Worm (Caenorhabditis elegans) whole organism, young adult: ENCODE measurements around the gene sra-9.

Source experiments
- B0019.2 ChIP-seq: fragments of 200-800 bp; sonication (Bioruptor generic); conservative IDR thresholded peaks from 2 replicates; pipeline ENCODE4 v1.3.6; 2022; ENCODE audit warnings: missing genetic modification reagents, missing genetic modification characterization, missing compliant biosample characterization
- F10E7.11 ChIP-seq: sonication (generic microtip); optimal IDR thresholded peaks from 2 replicates; lab custom pipeline; 2017; ENCODE audit warnings: mild to moderate bottlenecking, missing genetic modification characterization, moderate library complexity, missing compliant biosample characterization
- F37B4.10 ChIP-seq: fragments of 200-800 bp; sonication (Bioruptor generic); IDR thresholded peaks from 2 replicates; pipeline ENCODE4 v1.3.6; 2022; ENCODE audit warnings: missing genetic modification characterization, missing compliant biosample characterization
- F39B2.1 ChIP-seq: fragments of 200-800 bp; sonication (Bioruptor generic); IDR thresholded peaks from 2 replicates; pipeline ENCODE4 v1.3.6; 2022; ENCODE audit warnings: missing genetic modification reagents, missing genetic modification characterization, missing compliant biosample characterization
- K12H6.12 ChIP-seq: fragments of 200-800 bp; sonication (Bioruptor generic); optimal IDR thresholded peaks from 2 replicates; lab custom pipeline; 2018; ENCODE audit warnings: mild to moderate bottlenecking, missing genetic modification characterization, missing compliant biosample characterization
- T07F8.4 ChIP-seq: sonication (generic microtip); optimal IDR thresholded peaks from 2 replicates; lab custom pipeline; 2016; ENCODE audit warnings: mild to moderate bottlenecking, missing genetic modification characterization, moderate library complexity, missing compliant biosample characterization
- T26A5.8 ChIP-seq: sonication (generic microtip); optimal IDR thresholded peaks from 2 replicates; lab custom pipeline; 2016; ENCODE audit warnings: missing genetic modification characterization, missing compliant biosample characterization
- Y53G8AR.9 ChIP-seq: fragments of 200-800 bp; sonication (Bioruptor generic); conservative IDR thresholded peaks from 2 replicates; pipeline ENCODE4 v1.3.6; 2022; ENCODE audit warnings: missing genetic modification reagents, missing genetic modification characterization, missing compliant biosample characterization
- Y56A3A.18 ChIP-seq: fragments of 200-800 bp; sonication (Bioruptor generic); IDR thresholded peaks from 2 replicates; pipeline ENCODE4 v1.3.6; 2022; ENCODE audit warnings: missing genetic modification reagents, missing genetic modification characterization, missing compliant biosample characterization
- ZK185.1 ChIP-seq: sonication (generic microtip); optimal IDR thresholded peaks from 2 replicates; lab custom pipeline; 2016; ENCODE audit warnings: mild to moderate bottlenecking, missing genetic modification characterization, missing compliant biosample characterization; ENCODE audit not compliant: poor library complexity, severe bottlenecking
- akir-1 ChIP-seq: fragments of 200-800 bp; sonication (Bioruptor generic); optimal IDR thresholded peaks from 2 replicates; lab custom pipeline; 2018; ENCODE audit warnings: mild to moderate bottlenecking, missing genetic modification characterization, moderate library complexity, missing compliant biosample characterization
- ama-1 ChIP-seq, 3 experiments: fragments of 150-350 bp in 1 of 3; sonication (generic microtip) in 2 of 3; optimal IDR thresholded peaks; 2 replicates each; lab custom pipeline; 2014 to 2018; ENCODE audit warnings: missing biosample characterization in 2 of 3, missing genetic modification characterization in 2 of 3, missing genetic modification reagents in 2 of 3
- aptf-3 ChIP-seq: fragments of 200-800 bp; sonication (Bioruptor generic); IDR thresholded peaks from 2 replicates; pipeline ENCODE4 v1.3.6; 2022; ENCODE audit warnings: missing genetic modification characterization, missing compliant biosample characterization
- athp-1 ChIP-seq: sonication (generic microtip); optimal IDR thresholded peaks from 2 replicates; lab custom pipeline; 2017; ENCODE audit warnings: mild to moderate bottlenecking, missing genetic modification characterization, missing compliant biosample characterization
- attf-3 ChIP-seq: fragments of 200-800 bp; sonication (Bioruptor generic); conservative IDR thresholded peaks from 2 replicates; pipeline ENCODE4 v1.3.6; 2022; ENCODE audit warnings: missing genetic modification reagents, missing genetic modification characterization, missing compliant biosample characterization
- attf-6 ChIP-seq: fragments of 200-800 bp; sonication (Bioruptor generic); IDR thresholded peaks from 2 replicates; pipeline ENCODE4 v1.3.6; 2022; ENCODE audit warnings: missing genetic modification reagents, missing genetic modification characterization, missing compliant biosample characterization
- bed-2 ChIP-seq: fragments of 200-800 bp; sonication (Bioruptor generic); IDR thresholded peaks from 2 replicates; pipeline ENCODE4 v1.3.6; 2022; ENCODE audit warnings: missing genetic modification reagents, missing genetic modification characterization, missing compliant biosample characterization
- ceh-27 ChIP-seq: fragments of 200-800 bp; sonication (Bioruptor generic); optimal IDR thresholded peaks from 2 replicates; lab custom pipeline; 2018; ENCODE audit warnings: mild to moderate bottlenecking, missing genetic modification characterization, moderate library complexity, missing compliant biosample characterization
- ceh-40 ChIP-seq: fragments of 200-800 bp; sonication (Bioruptor generic); IDR thresholded peaks from 2 replicates; pipeline ENCODE4 v1.3.6; 2022; ENCODE audit warnings: missing genetic modification characterization, missing compliant biosample characterization
- ceh-79 ChIP-seq: sonication (generic microtip); optimal IDR thresholded peaks from 2 replicates; lab custom pipeline; 2017; ENCODE audit warnings: mild to moderate bottlenecking, missing genetic modification characterization, missing compliant biosample characterization
- ceh-91 ChIP-seq: fragments of 200-800 bp; sonication (Bioruptor generic); IDR thresholded peaks from 2 replicates; pipeline ENCODE4 v1.3.6; 2022; ENCODE audit warnings: missing genetic modification reagents, missing genetic modification characterization, missing compliant biosample characterization
- egl-44 ChIP-seq: fragments of 200-800 bp; sonication (Bioruptor generic); IDR thresholded peaks from 2 replicates; pipeline ENCODE4 v1.3.6; 2022; ENCODE audit warnings: missing genetic modification reagents, missing genetic modification characterization, missing compliant biosample characterization
- egrh-3 ChIP-seq: fragments of 200-800 bp; sonication (Bioruptor generic); IDR thresholded peaks from 2 replicates; pipeline ENCODE4 v1.3.6; 2022; ENCODE audit warnings: missing genetic modification reagents, missing genetic modification characterization, missing compliant biosample characterization
- gei-17 ChIP-seq: fragments of 200-800 bp; sonication (Bioruptor generic); optimal IDR thresholded peaks from 2 replicates; lab custom pipeline; 2018; ENCODE audit warnings: mild to moderate bottlenecking, missing genetic modification characterization, missing compliant biosample characterization
- hlh-26 ChIP-seq: fragments of 200-800 bp; sonication (Bioruptor generic); conservative IDR thresholded peaks from 2 replicates; pipeline ENCODE4 v1.3.6; 2022; ENCODE audit warnings: missing genetic modification reagents, missing genetic modification characterization, missing compliant biosample characterization
- hmg-20 ChIP-seq: fragments of 200-800 bp; sonication (Bioruptor generic); IDR thresholded peaks from 2 replicates; pipeline ENCODE4 v1.3.6; 2022; ENCODE audit warnings: missing genetic modification reagents, missing genetic modification characterization, missing compliant biosample characterization
- hsf-1 ChIP-seq: fragments of 200-800 bp; sonication (Bioruptor generic); IDR thresholded peaks from 2 replicates; pipeline ENCODE4 v1.3.6; 2022; ENCODE audit warnings: missing genetic modification reagents, missing genetic modification characterization, missing compliant biosample characterization
- lag-1 ChIP-seq: fragments of 200-800 bp; sonication (Bioruptor generic); IDR thresholded peaks from 2 replicates; pipeline ENCODE4 v1.3.6; 2022; ENCODE audit warnings: missing genetic modification reagents, missing genetic modification characterization, missing compliant biosample characterization
- let-607 ChIP-seq, 2 experiments: fragments of 200-800 bp in 1 of 2; sonication (Bioruptor generic) in 1 of 2; sonication (generic microtip) in 1 of 2; optimal IDR thresholded peaks; 2 replicates each; lab custom pipeline; 2016 to 2018; ENCODE audit warnings: mild to moderate bottlenecking in 2 of 2, missing compliant biosample characterization in 2 of 2, missing genetic modification characterization in 2 of 2, moderate library complexity in 2 of 2, missing genotype in 1 of 2
- madf-3 ChIP-seq: fragments of 200-800 bp; sonication (Bioruptor generic); IDR thresholded peaks from 2 replicates; pipeline ENCODE4 v1.3.6; 2022; ENCODE audit warnings: missing genetic modification reagents, missing genetic modification characterization, missing compliant biosample characterization
- mcd-1 ChIP-seq: fragments of 200-800 bp; sonication (Bioruptor generic); IDR thresholded peaks from 2 replicates; pipeline ENCODE4 v1.3.6; 2022; ENCODE audit warnings: missing genetic modification reagents, missing genetic modification characterization, missing compliant biosample characterization
- mxl-1 ChIP-seq: sonication (generic microtip); optimal IDR thresholded peaks from 2 replicates; lab custom pipeline; 2016; ENCODE audit warnings: missing genetic modification characterization, missing compliant biosample characterization
- nfya-1 ChIP-seq: sonication (generic microtip); optimal IDR thresholded peaks from 2 replicates; lab custom pipeline; 2017; ENCODE audit warnings: antibody characterized with exemption, missing compliant biosample characterization, missing genetic modification characterization, borderline replicate concordance; ENCODE audit not compliant: insufficient read depth
- nhr-90 ChIP-seq: sonication (generic microtip); optimal IDR thresholded peaks from 2 replicates; lab custom pipeline; 2016; ENCODE audit warnings: missing genotype, mild to moderate bottlenecking, missing genetic modification characterization, missing compliant biosample characterization
- repo-1 ChIP-seq: sonication (generic microtip); optimal IDR thresholded peaks from 2 replicates; lab custom pipeline; 2017; ENCODE audit warnings: mild to moderate bottlenecking, missing genetic modification characterization, missing compliant biosample characterization
- snpc-1.1 ChIP-seq: sonication (generic microtip); optimal IDR thresholded peaks from 2 replicates; lab custom pipeline; 2017; ENCODE audit warnings: missing genetic modification characterization, mild to moderate bottlenecking, missing compliant biosample characterization, antibody characterized with exemption, moderate library complexity, missing genotype, missing genetic modification reagents; ENCODE audit not compliant: insufficient read depth
- snpc-1.3 ChIP-seq: sonication (generic microtip); optimal IDR thresholded peaks from 2 replicates; lab custom pipeline; 2017; ENCODE audit warnings: missing genetic modification characterization, mild to moderate bottlenecking, missing compliant biosample characterization, antibody characterized with exemption, moderate library complexity, missing genotype, missing genetic modification reagents; ENCODE audit not compliant: insufficient read depth
- xnd-1 ChIP-seq: sonication (generic microtip); optimal IDR thresholded peaks from 2 replicates; lab custom pipeline; 2016; ENCODE audit warnings: missing genotype, missing genetic modification reagents, missing genetic modification characterization, missing compliant biosample characterization
- zfh-2 ChIP-seq: fragments of 200-800 bp; sonication (Bioruptor generic); conservative IDR thresholded peaks from 2 replicates; pipeline ENCODE4 v1.3.6; 2022; ENCODE audit warnings: missing genetic modification reagents, missing genetic modification characterization, missing compliant biosample characterization
- ztf-18 ChIP-seq: sonication (generic microtip); optimal IDR thresholded peaks from 2 replicates; lab custom pipeline; 2016; ENCODE audit warnings: missing genotype, mild to moderate bottlenecking, missing genetic modification characterization, missing compliant biosample characterization
- ztf-28 ChIP-seq: fragments of 200-800 bp; sonication (Bioruptor generic); IDR thresholded peaks from 2 replicates; pipeline ENCODE4 v1.3.6; 2022; ENCODE audit warnings: missing genetic modification reagents, missing genetic modification characterization, missing compliant biosample characterization
- ztf-6 ChIP-seq: fragments of 200-800 bp; sonication (Bioruptor generic); IDR thresholded peaks from 2 replicates; pipeline ENCODE4 v1.3.6; 2022; ENCODE audit warnings: missing genetic modification reagents, missing genetic modification characterization, missing compliant biosample characterization

sra-9 gene

ce11 chrII:9518781-9519180 lies 13.3 kb upstream of the sra-9 start, which contains the start of the genes sfxn-1.1 and AH6.3:
Gene sfxn-1.1, minus strand, starts transcription at chrII:9518881.
Gene AH6.3, plus strand, starts transcription at chrII:9519055.
- TF ChIP-seq hlh-26 (no peak), gei-17 (GFP tag; lab: Kevin White, UChicago) (no peak)
- TF ChIP-seq, all 124 proteins: peak for 0

ce11 chrII:9521570-9521969 lies 10.5 kb upstream of the sra-9 start, which contains the start of gene sra-1:
Gene sra-1, minus strand, starts transcription at chrII:9521670.
- no peak for TF ChIP-seq madf-3 (GFP tag; lab: Robert Waterston, UW)
- no peak for TF ChIP-seq let-607 (tag; optimal IDR thresholded peaks at IDR 0.05; lab: Kevin White, UChicago)
- TF ChIP-seq Y53G8AR.9 (GFP tag; lab: Robert Waterston, UW), result no peak
- TF ChIP-seq F39B2.1 (GFP tag; lab: Robert Waterston, UW), result no peak
- TF ChIP-seq ztf-6 (GFP tag; lab: Robert Waterston, UW), result no peak
- no peak for TF ChIP-seq egrh-3
- TF ChIP-seq bed-2, result no peak
- no peak for TF ChIP-seq hmg-20
- no peak for TF ChIP-seq attf-6 (GFP tag; lab: Robert Waterston, UW)
- TF ChIP-seq snpc-1.3 (tag; lab: Kevin White, UChicago), result no peak
- no peak for TF ChIP-seq akir-1 (GFP tag; lab: Kevin White, UChicago)
- no peak for TF ChIP-seq nfya-1
- no peak for TF ChIP-seq F10E7.11 (tag; lab: Kevin White, UChicago)
- no peak for TF ChIP-seq ama-1 (optimal IDR thresholded peaks at IDR 0.05; lab: Kevin White, UChicago)
- no peak for TF ChIP-seq ama-1 (GFP tag; optimal IDR thresholded peaks at IDR 0.05; lab: Kevin White, UChicago)
- TF ChIP-seq athp-1 (tag; lab: Kevin White, UChicago), result no peak
- no peak for TF ChIP-seq xnd-1
- TF ChIP-seq attf-3 (GFP tag; lab: Robert Waterston, UW), result no peak
- no peak for TF ChIP-seq ztf-28 (GFP tag; lab: Robert Waterston, UW)
- no peak for TF ChIP-seq zfh-2 (GFP tag; lab: Robert Waterston, UW)
- TF ChIP-seq, all 124 proteins: peak for 0

- no peak for TF ChIP-seq snpc-1.1 (tag; lab: Kevin White, UChicago)
- TF ChIP-seq hlh-26, result no peak
- no peak for TF ChIP-seq ceh-79 (tag; lab: Kevin White, UChicago)
- no peak for TF ChIP-seq let-607 (tag; optimal IDR thresholded peaks at IDR 0.05; lab: Kevin White, UChicago)
- TF ChIP-seq K12H6.12 (tag; lab: Kevin White, UChicago), result no peak
- no peak for TF ChIP-seq ceh-40 (GFP tag; lab: Robert Waterston, UW)
- no peak for TF ChIP-seq B0019.2 (GFP tag; lab: Robert Waterston, UW)
- TF ChIP-seq ceh-27 (GFP tag; lab: Kevin White, UChicago), result no peak
- TF ChIP-seq nhr-90 (tag; lab: Kevin White, UChicago), result no peak
- TF ChIP-seq xnd-1, result no peak
- no peak for TF ChIP-seq hmg-20
- no peak for TF ChIP-seq ZK185.1 (tag; lab: Kevin White, UChicago)
- TF ChIP-seq T07F8.4, result no peak
- no peak for TF ChIP-seq repo-1 (tag; lab: Kevin White, UChicago)
Measured at ce11 chrII:9522986-9523385, 9.1 kb upstream of the sra-9 start, which contains the start of gene AH6.17. Gene AH6.17, plus strand, starts transcription at chrII:9523170.

ce11 chrII:9523539-9524224 lies 8.4 kb upstream of the sra-9 start, which contains the start of gene mex-6:
Gene mex-6, plus strand, starts transcription at chrII:9524174.
- TF ChIP-seq lag-1 (GFP tag; lab: Robert Waterston, UW), result no peak
- TF ChIP-seq mxl-1 (tag; lab: Kevin White, UChicago), result no peak
- peak; percentile 85 for TF ChIP-seq ceh-91 (GFP tag; lab: Robert Waterston, UW)
- no peak for TF ChIP-seq F37B4.10 (GFP tag; lab: Robert Waterston, UW)
- no peak for TF ChIP-seq K12H6.12 (tag; lab: Kevin White, UChicago)
- TF ChIP-seq hsf-1 (GFP tag; lab: Robert Waterston, UW), result peak; percentile 66; the same call in 1 of the 2 replicates
- no peak for TF ChIP-seq Y56A3A.18
- no peak for TF ChIP-seq snpc-1.1 (tag; lab: Kevin White, UChicago)
- no peak for TF ChIP-seq aptf-3 (GFP tag; lab: Robert Waterston, UW)
- TF ChIP-seq T26A5.8 (tag; lab: Kevin White, UChicago), result no peak
- TF ChIP-seq ztf-18, result no peak
- TF ChIP-seq mcd-1 (GFP tag; lab: Robert Waterston, UW), result no peak
- 0 out of 2 replicates have a peak, but pooled peaks have one; percentile 57 for TF ChIP-seq B0019.2 (GFP tag; lab: Robert Waterston, UW)
- no peak for TF ChIP-seq egl-44
